Fruit fly (Drosophila melanogaster) whole organism, prepupa: ENCODE results near the gene CG12111.

Source experiments
- CG3032 ChIP-seq: fragments of 200-800 bp; optimal IDR thresholded peaks from 2 replicates; lab custom pipeline; 2019; ENCODE audit warnings: missing biosample characterization, mild to moderate bottlenecking, missing genetic modification characterization, moderate library complexity
- CG6792 ChIP-seq: fragments of 200-800 bp; sonication (Bioruptor generic); optimal IDR thresholded peaks from 3 replicates; lab custom pipeline; 2016; ENCODE audit warnings: missing biosample characterization, missing genetic modification characterization
- Gug ChIP-seq: fragments of 200-800 bp; sonication (Bioruptor generic); IDR thresholded peaks from 2 replicates; pipeline ENCODE4 v1.3.6; 2022; ENCODE audit warnings: missing biosample characterization, missing genetic modification characterization
- Hr39 ChIP-seq: fragments of 200-800 bp; sonication (Bioruptor generic); optimal IDR thresholded peaks from 2 replicates; lab custom pipeline; 2016; ENCODE audit warnings: missing biosample characterization, missing genetic modification characterization
- Sox15 ChIP-seq: fragments of 200-800 bp; sonication (Bioruptor generic); optimal IDR thresholded peaks from 3 replicates; lab custom pipeline; 2016; ENCODE audit warnings: missing biosample characterization, missing genetic modification characterization
- fd59A ChIP-seq: fragments of 200-800 bp; sonication (Bioruptor generic); optimal IDR thresholded peaks from 2 replicates; lab custom pipeline; 2017; ENCODE audit warnings: missing biosample characterization, mild to moderate bottlenecking, missing genetic modification characterization, missing genetic modification reagents

dm6 chrX:8593159-8593476 lies 22.4 kb upstream of the CG12111 start:
- no peak for TF ChIP-seq Sox15 (GFP tag; lab: Kevin White, UChicago)
- TF ChIP-seq CG3032 (tag; lab: Kevin White, UChicago), result no peak
- TF ChIP-seq Hr39, result no peak
- TF ChIP-seq Gug (GFP tag; lab: Robert Waterston, UW), result no peak
- no peak for TF ChIP-seq fd59A (GFP tag; lab: Kevin White, UChicago)
- no peak for TF ChIP-seq CG6792 (GFP tag; lab: Kevin White, UChicago)
